Fruit fly (Drosophila melanogaster) whole organism, embryonic: ENCODE measurements around the gene RpS3.

ENCODE experiments used
- Ada2b ChIP-seq: fragments of 200-800 bp; sonication (Bioruptor generic); IDR thresholded peaks from 2 replicates; pipeline ENCODE4 v1.3.6; 2022; ENCODE audit warnings: missing biosample characterization, missing genetic modification characterization
- Adf1 ChIP-seq: fragments of 200-800 bp; sonication (Bioruptor generic); IDR thresholded peaks from 2 replicates; pipeline ENCODE4 v1.3.6; 2022; ENCODE audit warnings: missing biosample characterization, missing genetic modification characterization
- BtbVII ChIP-seq: fragments of 200-800 bp; sonication (Bioruptor generic); optimal IDR thresholded peaks from 3 replicates; lab custom pipeline; 2017; ENCODE audit warnings: missing biosample characterization, mild to moderate bottlenecking, missing genetic modification characterization
- CG10321 ChIP-seq: fragments of 200-800 bp; sonication (Bioruptor generic); IDR thresholded peaks from 2 replicates; pipeline ENCODE4 v1.3.6; 2022; ENCODE audit warnings: missing biosample characterization, missing genetic modification characterization
- CG10431 ChIP-seq: fragments of 200-800 bp; sonication (Bioruptor generic); optimal IDR thresholded peaks from 3 replicates; lab custom pipeline; 2018; ENCODE audit warnings: missing biosample characterization, mild to moderate bottlenecking, missing genetic modification characterization
- CG10654 ChIP-seq: fragments of 200-800 bp; sonication (Bioruptor generic); optimal IDR thresholded peaks from 2 replicates; lab custom pipeline; 2016; ENCODE audit warnings: missing biosample characterization, missing genetic modification characterization
- CG12155 ChIP-seq: fragments of 200-800 bp; sonication (Bioruptor generic); optimal IDR thresholded peaks from 3 replicates; lab custom pipeline; 2016; ENCODE audit warnings: missing biosample characterization, missing genetic modification characterization
- CG12299 ChIP-seq: fragments of 200-800 bp; sonication (Bioruptor generic); optimal IDR thresholded peaks from 2 replicates; lab custom pipeline; 2018; ENCODE audit warnings: missing biosample characterization, mild to moderate bottlenecking, missing genetic modification characterization
- CG13624 ChIP-seq: fragments of 200-800 bp; sonication (Bioruptor generic); optimal IDR thresholded peaks from 2 replicates; lab custom pipeline; 2016; ENCODE audit warnings: missing biosample characterization, missing genetic modification characterization
- CG16813 ChIP-seq: fragments of 200-800 bp; sonication (Bioruptor generic); IDR thresholded peaks from 3 replicates; pipeline ENCODE4 v1.3.6; 2022; ENCODE audit warnings: missing biosample characterization, missing genetic modification characterization; ENCODE audit not compliant: partially characterized antibody
- CG16863 ChIP-seq: fragments of 200-800 bp; sonication (Bioruptor generic); optimal IDR thresholded peaks from 3 replicates; lab custom pipeline; 2016; ENCODE audit warnings: missing biosample characterization, missing genetic modification characterization
- CG17186 ChIP-seq: fragments of 200-800 bp; sonication (Bioruptor generic); optimal IDR thresholded peaks from 3 replicates; lab custom pipeline; 2017; ENCODE audit warnings: missing biosample characterization, missing genetic modification reagents, missing genetic modification characterization
- CG1792 ChIP-seq: fragments of 200-800 bp; sonication (Bioruptor generic); optimal IDR thresholded peaks from 2 replicates; lab custom pipeline; 2016; ENCODE audit warnings: missing biosample characterization, missing genetic modification characterization
- CG2120 ChIP-seq: fragments of 200-800 bp; sonication (Bioruptor generic); optimal IDR thresholded peaks from 3 replicates; lab custom pipeline; 2016; ENCODE audit warnings: missing biosample characterization, missing genetic modification characterization
- CG34422 ChIP-seq: fragments of 200-800 bp; sonication (Bioruptor generic); IDR thresholded peaks from 3 replicates; pipeline ENCODE4 v1.3.6; 2022; ENCODE audit warnings: missing biosample characterization, missing genetic modification characterization
- CG3995 ChIP-seq: fragments of 200-800 bp; sonication (Bioruptor generic); optimal IDR thresholded peaks from 3 replicates; lab custom pipeline; 2016; ENCODE audit warnings: missing biosample characterization, missing genetic modification characterization
- CG42726 ChIP-seq: fragments of 200-800 bp; sonication (Bioruptor generic); IDR thresholded peaks from 2 replicates; pipeline ENCODE4 v1.3.6; 2022; ENCODE audit warnings: missing biosample characterization, missing genetic modification characterization; ENCODE audit not compliant: partially characterized antibody
- CG4282 ChIP-seq: fragments of 200-800 bp; sonication (Bioruptor generic); optimal IDR thresholded peaks from 2 replicates; lab custom pipeline; 2016; ENCODE audit warnings: missing biosample characterization, missing genetic modification characterization
- CG6813 ChIP-seq: fragments of 200-800 bp; sonication (Bioruptor generic); optimal IDR thresholded peaks from 2 replicates; lab custom pipeline; 2017; ENCODE audit warnings: missing biosample characterization, missing genetic modification characterization, mild to moderate bottlenecking, moderate library complexity, missing genetic modification reagents
- Deaf1 ChIP-seq: fragments of 200-800 bp; optimal IDR thresholded peaks from 3 replicates; lab custom pipeline; 2019; ENCODE audit warnings: missing biosample characterization, mild to moderate bottlenecking, missing genetic modification characterization, moderate library complexity
- Drgx ChIP-seq: fragments of 200-800 bp; sonication (Bioruptor generic); IDR thresholded peaks from 2 replicates; pipeline ENCODE4 v1.3.6; 2022; ENCODE audit warnings: missing biosample characterization, missing genetic modification characterization
- HLHmδ ChIP-seq: fragments of 200-800 bp; sonication (Bioruptor generic); optimal IDR thresholded peaks from 2 replicates; lab custom pipeline; 2018; ENCODE audit warnings: missing biosample characterization, mild to moderate bottlenecking, missing genetic modification characterization, moderate library complexity
- Nf-YA ChIP-seq: fragments of 200-800 bp; sonication (Bioruptor generic); IDR thresholded peaks from 2 replicates; pipeline ENCODE4 v1.3.6; 2022; ENCODE audit warnings: missing biosample characterization, missing genetic modification characterization
- Optix ChIP-seq: fragments of 200-800 bp; sonication (Bioruptor generic); IDR thresholded peaks from 3 replicates; pipeline ENCODE4 v1.3.6; 2022; ENCODE audit warnings: missing biosample characterization, missing genetic modification characterization
- Poxn ChIP-seq: fragments of 200-800 bp; sonication (Bioruptor generic); IDR thresholded peaks from 2 replicates; pipeline ENCODE4 v1.3.6; 2022; ENCODE audit warnings: missing biosample characterization, missing genetic modification characterization
- Rfx ChIP-seq: fragments of 200-800 bp; sonication (Bioruptor generic); IDR thresholded peaks from 2 replicates; pipeline ENCODE4 v1.3.6; 2022; ENCODE audit warnings: missing biosample characterization, missing genetic modification characterization
- az2 ChIP-seq: fragments of 200-800 bp; sonication (Bioruptor generic); optimal IDR thresholded peaks from 3 replicates; lab custom pipeline; 2016; ENCODE audit warnings: missing biosample characterization, missing genetic modification characterization
- bab2 ChIP-seq: fragments of 200-800 bp; sonication (Bioruptor generic); optimal IDR thresholded peaks from 2 replicates; lab custom pipeline; 2016; ENCODE audit warnings: missing biosample characterization, missing genetic modification characterization
- ci ChIP-seq: fragments of 200-800 bp; sonication (Bioruptor generic); IDR thresholded peaks from 3 replicates; pipeline ENCODE4 v1.3.6; 2022; ENCODE audit warnings: missing biosample characterization, missing genetic modification characterization
- crol ChIP-seq: fragments of 200-800 bp; sonication (Bioruptor generic); IDR thresholded peaks from 2 replicates; pipeline ENCODE4 v1.3.6; 2022; ENCODE audit warnings: missing biosample characterization, missing genetic modification characterization
- dimm ChIP-seq: fragments of 200-800 bp; sonication (Bioruptor generic); IDR thresholded peaks from 2 replicates; pipeline ENCODE4 v1.3.6; 2022; ENCODE audit warnings: missing biosample characterization, missing genetic modification characterization
- ftz-f1 ChIP-seq: fragments of 200-800 bp; sonication (Bioruptor generic); optimal IDR thresholded peaks from 2 replicates; lab custom pipeline; 2016; ENCODE audit warnings: missing biosample characterization, missing genetic modification characterization
- grau ChIP-seq: fragments of 200-800 bp; optimal IDR thresholded peaks from 3 replicates; lab custom pipeline; 2019; ENCODE audit warnings: missing biosample characterization, mild to moderate bottlenecking, missing genetic modification characterization, moderate library complexity
- nau ChIP-seq: fragments of 200-800 bp; sonication (Bioruptor generic); optimal IDR thresholded peaks from 3 replicates; lab custom pipeline; 2017; ENCODE audit warnings: missing biosample characterization, mild to moderate bottlenecking, missing genetic modification characterization, missing genetic modification reagents
- nom ChIP-seq: fragments of 200-800 bp; sonication (Bioruptor generic); optimal IDR thresholded peaks from 2 replicates; lab custom pipeline; 2017; ENCODE audit warnings: missing biosample characterization, missing genetic modification characterization, mild to moderate bottlenecking, moderate library complexity, missing genetic modification reagents
- onecut ChIP-seq: fragments of 200-800 bp; sonication (Bioruptor generic); IDR thresholded peaks from 2 replicates; pipeline ENCODE4 v1.3.6; 2022; ENCODE audit warnings: missing biosample characterization, missing genetic modification characterization
- org-1 ChIP-seq: fragments of 200-800 bp; sonication (Bioruptor generic); optimal IDR thresholded peaks from 2 replicates; lab custom pipeline; 2017; ENCODE audit warnings: missing biosample characterization, missing genetic modification characterization
- prd ChIP-seq, 3 experiments: fragments of >200 bp in 2 of 3; fragments of 200-800 bp in 1 of 3; sonication (Bioruptor generic) in 1 of 3; optimal IDR thresholded peaks in 2 of 3; IDR thresholded peaks in 1 of 3; 2 replicates in 2 of 3; 3 replicates in 1 of 3; pipeline versions ENCODE4 v1.3.6 to Lab custom; 2017 to 2022; ENCODE audit warnings: missing biosample characterization in 1 of 3, missing genetic modification characterization in 1 of 3
- rib ChIP-seq: fragments of 200-800 bp; sonication (Bioruptor generic); IDR thresholded peaks from 2 replicates; pipeline ENCODE4 v1.3.6; 2022; ENCODE audit warnings: missing biosample characterization, missing genetic modification characterization
- row ChIP-seq: fragments of 200-800 bp; sonication (Bioruptor generic); IDR thresholded peaks from 3 replicates; pipeline ENCODE4 v1.3.6; 2022; ENCODE audit warnings: missing biosample characterization, missing genetic modification characterization
- seq ChIP-seq: fragments of 200-800 bp; sonication (Bioruptor generic); IDR thresholded peaks from 2 replicates; pipeline ENCODE4 v1.3.6; 2022; ENCODE audit warnings: missing biosample characterization, missing genetic modification characterization
- slbo ChIP-seq: fragments of 200-800 bp; sonication (Bioruptor generic); IDR thresholded peaks from 2 replicates; pipeline ENCODE4 v1.3.6; 2022; ENCODE audit warnings: missing biosample characterization, missing genetic modification characterization
- sob ChIP-seq: fragments of 200-800 bp; sonication (Bioruptor generic); IDR thresholded peaks from 2 replicates; pipeline ENCODE4 v1.3.6; 2022; ENCODE audit warnings: missing biosample characterization, missing genetic modification characterization
- stwl ChIP-seq: fragments of 200-800 bp; sonication (Bioruptor generic); optimal IDR thresholded peaks from 3 replicates; lab custom pipeline; 2018; ENCODE audit warnings: missing biosample characterization, mild to moderate bottlenecking, missing genetic modification characterization, moderate library complexity
- tin ChIP-seq: fragments of 200-800 bp; sonication (Bioruptor generic); optimal IDR thresholded peaks from 3 replicates; lab custom pipeline; 2016; ENCODE audit warnings: missing biosample characterization, missing genetic modification characterization
- tup ChIP-seq: fragments of 200-800 bp; sonication (Bioruptor generic); optimal IDR thresholded peaks from 2 replicates; lab custom pipeline; 2016; ENCODE audit warnings: missing biosample characterization, mild to moderate bottlenecking, missing genetic modification characterization, moderate library complexity
- unc-4 ChIP-seq: fragments of 200-800 bp; sonication (Bioruptor generic); IDR thresholded peaks from 2 replicates; pipeline ENCODE4 v1.3.6; 2022; ENCODE audit warnings: missing biosample characterization, missing genetic modification characterization; ENCODE audit not compliant: partially characterized antibody
- wdn ChIP-seq: fragments of 200-800 bp; sonication (Bioruptor generic); IDR thresholded peaks from 2 replicates; pipeline ENCODE4 v1.3.6; 2022; ENCODE audit warnings: missing biosample characterization, missing genetic modification characterization

The RpS3 gene

dm6 chr3R:23374290-23374689, 15.7 kb downstream of the RpS3 start (continued):
- peak; percentile 41; the same call in 1 of the 2 replicates for TF ChIP-seq unc-4 (GFP tag; lab: Robert Waterston, UW)
- TF ChIP-seq nom (GFP tag; lab: Kevin White, UChicago): peak; percentile 33
- TF ChIP-seq CG6813 (GFP tag; lab: Kevin White, UChicago): no peak
- TF ChIP-seq CG17186 (GFP tag; lab: Kevin White, UChicago): no peak
- 0 out of 2 replicates have a peak, but pooled peaks have one; percentile 59 for TF ChIP-seq rib (GFP tag; lab: Robert Waterston, UW)
- TF ChIP-seq CG13624 (GFP tag; lab: Kevin White, UChicago): peak; percentile 28
- no peak for TF ChIP-seq tup (GFP tag; lab: Kevin White, UChicago)
- peak; percentile 34 for TF ChIP-seq CG2120 (GFP tag; lab: Kevin White, UChicago)
- TF ChIP-seq prd (optimal IDR thresholded peaks at IDR 0.05; lab: Kevin White, UChicago): no peak
- TF ChIP-seq prd (GFP tag; IDR thresholded peaks at IDR 0.05; lab: Robert Waterston, UW): 0 out of 3 replicates have a peak, but pooled peaks have one; percentile 5
- peak; percentile 16 for TF ChIP-seq CG12155
- 0 out of 2 replicates have a peak, but pooled peaks have one; percentile 28 for TF ChIP-seq wdn (GFP tag; lab: Robert Waterston, UW)
- TF ChIP-seq ftz-f1 (GFP tag; lab: Kevin White, UChicago): peak; percentile 87
- peak; percentile 29; the same call in 1 of the 3 replicates for TF ChIP-seq row (GFP tag; lab: Robert Waterston, UW)
- TF ChIP-seq Adf1 (GFP tag; lab: Robert Waterston, UW): peak; percentile 44
- TF ChIP-seq onecut (GFP tag; lab: Robert Waterston, UW): no peak
- TF ChIP-seq CG16863 (GFP tag; lab: Kevin White, UChicago): no peak
- TF ChIP-seq ci (GFP tag; lab: Robert Waterston, UW): 0 out of 3 replicates have a peak, but pooled peaks have one; percentile 32
- TF ChIP-seq sob: peak; percentile 14; the same call in 1 of the 2 replicates
- peak; percentile 57 for TF ChIP-seq CG10431 (GFP tag; lab: Kevin White, UChicago)
- TF ChIP-seq Drgx (GFP tag; lab: Robert Waterston, UW): peak; percentile 78
- 0 out of 3 replicates have a peak, but pooled peaks have one; percentile 7 for TF ChIP-seq Optix
- 0 out of 2 replicates have a peak, but pooled peaks have one; percentile 22 for TF ChIP-seq Rfx (GFP tag; lab: Robert Waterston, UW)

- TF ChIP-seq CG34422 (GFP tag; lab: Robert Waterston, UW): no peak
- TF ChIP-seq CG1792 (GFP tag; lab: Kevin White, UChicago): no peak
- TF ChIP-seq az2 (GFP tag; lab: Kevin White, UChicago): no peak
- TF ChIP-seq dimm (GFP tag; lab: Robert Waterston, UW): no peak
- TF ChIP-seq CG3995 (GFP tag; lab: Kevin White, UChicago): peak; percentile 90
These were observed 18.7 kb downstream of the RpS3 start for dm6 chr3R:23377288-23377687.

- TF ChIP-seq grau (tag; lab: Kevin White, UChicago) (no peak), slbo (GFP tag; lab: Robert Waterston, UW) (0 out of 2 replicates have a peak, but pooled peaks have one; percentile 24), Adf1 (GFP tag; lab: Robert Waterston, UW) (no peak; the same call in 1 of the 2 replicates), tin (GFP tag; lab: Kevin White, UChicago) (no peak), Poxn (GFP tag; lab: Robert Waterston, UW) (no peak), Drgx (GFP tag; lab: Robert Waterston, UW) (no peak), CG42726 (no peak), stwl (tag; lab: Kevin White, UChicago) (no peak), BtbVII (GFP tag; lab: Kevin White, UChicago) (no peak), CG10654 (GFP tag; lab: Kevin White, UChicago) (no peak), CG16813 (GFP tag; lab: Robert Waterston, UW) (no peak), HLHmδ (GFP tag; lab: Kevin White, UChicago) (no peak), bab2 (GFP tag; lab: Kevin White, UChicago) (no peak), CG10321 (0 out of 2 replicates have a peak, but pooled peaks have one; percentile 7), CG4282 (no peak), nau (no peak), crol (GFP tag; lab: Robert Waterston, UW) (peak; percentile 88), Deaf1 (tag; lab: Kevin White, UChicago) (peak; percentile 11), Ada2b (GFP tag; lab: Robert Waterston, UW) (no peak), CG12299 (tag; lab: Kevin White, UChicago) (no peak), Nf-YA (GFP tag; lab: Robert Waterston, UW) (no peak), seq (peak; percentile 49; the same call in 1 of the 2 replicates), org-1 (GFP tag; lab: Kevin White, UChicago) (no peak)
These were observed 25.1 kb downstream of the RpS3 start for dm6 chr3R:23383723-23384122.
